Fruit fly (Drosophila melanogaster) whole organism, embryonic: ENCODE data around the gene bnl.

ENCODE experiments used
- Asciz ChIP-seq: fragments of 200-800 bp; sonication (Bioruptor generic); optimal IDR thresholded peaks from 2 replicates; lab custom pipeline; 2017; ENCODE audit warnings: missing biosample characterization, mild to moderate bottlenecking, missing genetic modification characterization, missing genetic modification reagents
- Atf6 ChIP-seq: fragments of 200-800 bp; sonication (Bioruptor generic); IDR thresholded peaks from 2 replicates; pipeline ENCODE4 v1.3.6; 2022; ENCODE audit warnings: missing biosample characterization, missing genetic modification characterization
- B-H2 ChIP-seq: fragments of 200-800 bp; sonication (Bioruptor generic); optimal IDR thresholded peaks from 2 replicates; lab custom pipeline; 2018; ENCODE audit warnings: missing biosample characterization, mild to moderate bottlenecking, missing genetic modification characterization
- Bdp1 ChIP-seq: fragments of 200-800 bp; sonication (Bioruptor generic); optimal IDR thresholded peaks from 3 replicates; lab custom pipeline; 2016; ENCODE audit warnings: missing biosample characterization, missing genetic modification characterization
- CG10267 ChIP-seq: fragments of 200-800 bp; sonication (Bioruptor generic); optimal IDR thresholded peaks from 2 replicates; lab custom pipeline; 2018; ENCODE audit warnings: missing biosample characterization, mild to moderate bottlenecking, missing genetic modification characterization, moderate library complexity
- CG13424 ChIP-seq: fragments of 200-800 bp; sonication (Bioruptor generic); optimal IDR thresholded peaks from 2 replicates; lab custom pipeline; 2019; ENCODE audit warnings: missing biosample characterization, mild to moderate bottlenecking, missing genetic modification characterization, moderate library complexity
- CG16815 ChIP-seq: fragments of 200-800 bp; sonication (Bioruptor generic); optimal IDR thresholded peaks from 3 replicates; lab custom pipeline; 2017; ENCODE audit warnings: missing biosample characterization, mild to moderate bottlenecking, missing genetic modification characterization
- CG17361 ChIP-seq: fragments of 200-800 bp; sonication (Bioruptor generic); IDR thresholded peaks from 3 replicates; pipeline ENCODE4 v1.3.6; 2022; ENCODE audit warnings: missing biosample characterization, missing genetic modification characterization
- CG17385 ChIP-seq: fragments of 200-800 bp; sonication (Bioruptor generic); optimal IDR thresholded peaks from 3 replicates; lab custom pipeline; 2018; ENCODE audit warnings: missing biosample characterization, mild to moderate bottlenecking, missing genetic modification characterization
- CG2116 ChIP-seq: fragments of 200-800 bp; sonication (Bioruptor generic); optimal IDR thresholded peaks from 3 replicates; lab custom pipeline; 2018; ENCODE audit warnings: missing biosample characterization, mild to moderate bottlenecking, missing genetic modification characterization
- CG2120 ChIP-seq: fragments of 200-800 bp; sonication (Bioruptor generic); optimal IDR thresholded peaks from 3 replicates; lab custom pipeline; 2016; ENCODE audit warnings: missing biosample characterization, missing genetic modification characterization
- CG30020 ChIP-seq: fragments of 200-800 bp; optimal IDR thresholded peaks from 2 replicates; lab custom pipeline; 2019; ENCODE audit warnings: missing biosample characterization, mild to moderate bottlenecking, missing genetic modification characterization, moderate library complexity
- CG4424 ChIP-seq: fragments of 200-800 bp; sonication (Bioruptor generic); optimal IDR thresholded peaks from 3 replicates; lab custom pipeline; 2016; ENCODE audit warnings: missing biosample characterization, missing genetic modification characterization
- CG4707 ChIP-seq: fragments of 200-800 bp; sonication (Bioruptor generic); optimal IDR thresholded peaks from 2 replicates; lab custom pipeline; 2018; ENCODE audit warnings: missing biosample characterization, mild to moderate bottlenecking, missing genetic modification characterization, moderate library complexity
- CG6254 ChIP-seq: fragments of 200-800 bp; sonication (Bioruptor generic); optimal IDR thresholded peaks from 3 replicates; lab custom pipeline; 2017; ENCODE audit warnings: mild to moderate bottlenecking, missing biosample characterization, missing genetic modification reagents, missing genetic modification characterization
- CG8388 ChIP-seq: fragments of 200-800 bp; sonication (Bioruptor generic); optimal IDR thresholded peaks from 2 replicates; lab custom pipeline; 2019; ENCODE audit warnings: missing biosample characterization, mild to moderate bottlenecking, missing genetic modification characterization, moderate library complexity
- Chrac-16 ChIP-seq: fragments of 200-800 bp; sonication (Bioruptor generic); optimal IDR thresholded peaks from 3 replicates; lab custom pipeline; 2016; ENCODE audit warnings: missing biosample characterization, missing genetic modification characterization
- Dll ChIP-seq: fragments of 200-800 bp; sonication (Bioruptor generic); IDR thresholded peaks from 4 replicates; pipeline ENCODE4 v1.3.6; 2022; ENCODE audit warnings: missing biosample characterization, missing genetic modification characterization; ENCODE audit not compliant: partially characterized antibody
- Fer2 ChIP-seq: fragments of 200-800 bp; sonication (Bioruptor generic); optimal IDR thresholded peaks from 2 replicates; lab custom pipeline; 2018; ENCODE audit warnings: missing biosample characterization, mild to moderate bottlenecking, missing genetic modification characterization, moderate library complexity
- GATAe ChIP-seq: fragments of 200-800 bp; sonication (Bioruptor generic); conservative IDR thresholded peaks from 2 replicates; pipeline ENCODE4 v1.3.6; 2022; ENCODE audit warnings: missing biosample characterization, missing genetic modification characterization
- H2.0 ChIP-seq: fragments of 200-800 bp; sonication (Bioruptor generic); IDR thresholded peaks from 2 replicates; pipeline ENCODE4 v1.3.6; 2022; ENCODE audit warnings: missing biosample characterization, missing genetic modification characterization
- HmgZ ChIP-seq: fragments of 200-800 bp; sonication (Bioruptor generic); optimal IDR thresholded peaks from 2 replicates; lab custom pipeline; 2018; ENCODE audit warnings: missing biosample characterization, mild to moderate bottlenecking, missing genetic modification characterization
- Hmr ChIP-seq: fragments of 200-800 bp; sonication (Bioruptor generic); optimal IDR thresholded peaks from 3 replicates; lab custom pipeline; 2017; ENCODE audit warnings: mild to moderate bottlenecking, missing biosample characterization, missing genetic modification reagents, missing genetic modification characterization
- Hr78 ChIP-seq, 2 experiments: fragments of 200-800 bp in 1 of 2; fragments of >200 bp in 1 of 2; sonication (Bioruptor generic) in 1 of 2; optimal IDR thresholded peaks; 2 replicates each; lab custom pipeline; 2017 to 2019; ENCODE audit warnings: missing biosample characterization in 2 of 2, missing genetic modification characterization in 2 of 2, mild to moderate bottlenecking in 1 of 2, moderate library complexity in 1 of 2
- MBD-R2 ChIP-seq: fragments of 200-800 bp; sonication (Bioruptor generic); IDR thresholded peaks from 2 replicates; pipeline ENCODE4 v1.3.6; 2022; ENCODE audit warnings: missing biosample characterization, missing genetic modification characterization
- PHDP ChIP-seq: fragments of 200-800 bp; sonication (Bioruptor generic); optimal IDR thresholded peaks from 3 replicates; lab custom pipeline; 2018; ENCODE audit warnings: missing biosample characterization, mild to moderate bottlenecking, missing genetic modification characterization, moderate library complexity
- Rfx ChIP-seq: fragments of 200-800 bp; sonication (Bioruptor generic); IDR thresholded peaks from 2 replicates; pipeline ENCODE4 v1.3.6; 2022; ENCODE audit warnings: missing biosample characterization, missing genetic modification characterization
- al ChIP-seq: fragments of 200-800 bp; sonication (Bioruptor generic); IDR thresholded peaks from 2 replicates; pipeline ENCODE4 v1.3.6; 2022; ENCODE audit warnings: missing biosample characterization, missing genetic modification characterization
- ash1 ChIP-seq: fragments of 200-800 bp; sonication (Bioruptor generic); optimal IDR thresholded peaks from 2 replicates; lab custom pipeline; 2018; ENCODE audit warnings: missing biosample characterization, mild to moderate bottlenecking, missing genetic modification characterization
- bcd ChIP-seq: fragments of 200-800 bp; sonication (Bioruptor generic); optimal IDR thresholded peaks from 2 replicates; lab custom pipeline; 2017; ENCODE audit warnings: missing biosample characterization, mild to moderate bottlenecking, missing genetic modification characterization
- btn ChIP-seq: fragments of 200-800 bp; sonication (Bioruptor generic); optimal IDR thresholded peaks from 2 replicates; lab custom pipeline; 2016; ENCODE audit warnings: missing biosample characterization, missing genetic modification characterization
- cato ChIP-seq: fragments of 200-800 bp; sonication (Bioruptor generic); optimal IDR thresholded peaks from 2 replicates; lab custom pipeline; 2016; ENCODE audit warnings: missing biosample characterization, missing genetic modification characterization, borderline replicate concordance
- chn ChIP-seq: fragments of 200-800 bp; sonication (Bioruptor generic); optimal IDR thresholded peaks from 2 replicates; lab custom pipeline; 2016; ENCODE audit warnings: missing biosample characterization, missing genetic modification characterization
- cwo ChIP-seq: fragments of 200-800 bp; sonication (Bioruptor generic); optimal IDR thresholded peaks from 3 replicates; lab custom pipeline; 2017; ENCODE audit warnings: missing biosample characterization, missing genetic modification characterization, mild to moderate bottlenecking, moderate library complexity, missing genetic modification reagents
- danr ChIP-seq: fragments of 200-800 bp; sonication (Bioruptor generic); IDR thresholded peaks from 2 replicates; pipeline ENCODE4 v1.3.6; 2022; ENCODE audit warnings: missing biosample characterization, missing genetic modification characterization
- fd96Cb ChIP-seq: fragments of 200-800 bp; sonication (Bioruptor generic); optimal IDR thresholded peaks from 2 replicates; lab custom pipeline; 2018; ENCODE audit warnings: missing biosample characterization, mild to moderate bottlenecking, missing genetic modification characterization, moderate library complexity
- gce ChIP-seq: fragments of 200-800 bp; sonication (Bioruptor generic); IDR thresholded peaks from 3 replicates; pipeline ENCODE4 v1.3.6; 2022; ENCODE audit warnings: missing biosample characterization, missing genetic modification characterization
- gro ChIP-seq: fragments of 200-800 bp; sonication (Bioruptor generic); optimal IDR thresholded peaks from 2 replicates; lab custom pipeline; 2016; ENCODE audit warnings: missing biosample characterization, missing genetic modification characterization
- gsb ChIP-seq: fragments of 200-800 bp; sonication (Bioruptor generic); IDR thresholded peaks from 2 replicates; pipeline ENCODE4 v1.3.6; 2022; ENCODE audit warnings: missing biosample characterization, missing genetic modification characterization
- lbe ChIP-seq: fragments of 200-800 bp; sonication (Bioruptor generic); optimal IDR thresholded peaks from 2 replicates; lab custom pipeline; 2016; ENCODE audit warnings: missing biosample characterization, mild to moderate bottlenecking, missing genetic modification characterization
- lilli ChIP-seq: fragments of 200-800 bp; sonication (Bioruptor generic); optimal IDR thresholded peaks from 3 replicates; lab custom pipeline; 2016; ENCODE audit warnings: missing biosample characterization, missing genetic modification characterization
- lmd ChIP-seq: fragments of 200-800 bp; sonication (Bioruptor generic); IDR thresholded peaks from 2 replicates; pipeline ENCODE4 v1.3.6; 2022; ENCODE audit warnings: missing biosample characterization, missing genetic modification characterization
- nom ChIP-seq: fragments of 200-800 bp; sonication (Bioruptor generic); optimal IDR thresholded peaks from 2 replicates; lab custom pipeline; 2017; ENCODE audit warnings: missing biosample characterization, missing genetic modification characterization, mild to moderate bottlenecking, moderate library complexity, missing genetic modification reagents
- otp ChIP-seq: fragments of 200-800 bp; sonication (Bioruptor generic); IDR thresholded peaks from 3 replicates; pipeline ENCODE4, ENCODE4 v1.3.6; 2022; ENCODE audit warnings: missing biosample characterization, missing genetic modification characterization
- phol ChIP-seq: fragments of 200-800 bp; sonication (Bioruptor generic); optimal IDR thresholded peaks from 3 replicates; lab custom pipeline; 2018; ENCODE audit warnings: missing biosample characterization, mild to moderate bottlenecking, missing genetic modification characterization, moderate library complexity
- prd ChIP-seq, 3 experiments: fragments of >200 bp in 2 of 3; fragments of 200-800 bp in 1 of 3; sonication (Bioruptor generic) in 1 of 3; optimal IDR thresholded peaks in 2 of 3; IDR thresholded peaks in 1 of 3; 2 replicates in 2 of 3; 3 replicates in 1 of 3; pipeline versions ENCODE4 v1.3.6 to Lab custom; 2017 to 2022; ENCODE audit warnings: missing biosample characterization in 1 of 3, missing genetic modification characterization in 1 of 3
- sens ChIP-seq: fragments of 200-800 bp; sonication (Bioruptor generic); peaks from one replicate; lab custom pipeline; 2016; ENCODE audit warnings: missing biosample characterization, missing genetic modification characterization
- trh ChIP-seq: fragments of 200-800 bp; sonication (Bioruptor generic); optimal IDR thresholded peaks from 2 replicates; lab custom pipeline; 2016; ENCODE audit warnings: missing biosample characterization, missing genetic modification characterization
- wdn ChIP-seq: fragments of 200-800 bp; sonication (Bioruptor generic); IDR thresholded peaks from 2 replicates; pipeline ENCODE4 v1.3.6; 2022; ENCODE audit warnings: missing biosample characterization, missing genetic modification characterization

Gene bnl

DNA sequence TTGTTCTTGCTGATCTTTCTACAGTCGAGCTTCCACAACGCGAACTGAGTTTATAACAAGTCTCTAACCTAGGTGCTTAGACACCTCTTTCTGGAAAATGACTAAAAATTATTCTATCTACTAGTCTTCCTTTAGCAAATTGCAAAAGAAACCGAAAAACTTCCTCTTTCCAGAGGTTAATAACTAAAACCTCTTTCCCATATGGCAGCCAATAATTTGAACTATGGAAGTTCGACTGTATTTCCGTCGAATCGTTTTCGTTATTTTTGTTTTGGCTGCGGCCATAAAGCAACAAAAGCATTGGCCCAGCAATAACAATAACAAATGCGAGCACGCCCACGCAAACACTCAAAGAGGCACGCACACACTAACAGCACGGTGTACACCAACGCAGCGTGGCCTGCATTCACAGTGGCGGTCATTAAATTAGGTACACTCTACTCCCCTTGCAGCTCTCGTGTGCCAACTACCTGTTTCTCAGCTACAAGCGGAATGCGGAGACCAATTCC is 43.9 kb upstream of the bnl start (continued):
- TF ChIP-seq gsb: no peak
- peak; percentile 73 for TF ChIP-seq CG17385 (GFP tag; lab: Kevin White, UChicago)
- TF ChIP-seq CG16815 (GFP tag; lab: Kevin White, UChicago): peak; percentile 10
- peak; percentile 40 for TF ChIP-seq CG8388 (GFP tag; lab: Kevin White, UChicago)
- TF ChIP-seq danr (GFP tag; lab: Robert Waterston, UW): no peak
- TF ChIP-seq sens: peak; percentile 79
- peak; percentile 54 for TF ChIP-seq HmgZ (tag; lab: Kevin White, UChicago)
- peak; percentile 46; the same call in 1 of the 3 replicates for TF ChIP-seq gce (GFP tag; lab: Robert Waterston, UW)
- TF ChIP-seq Dll (GFP tag; lab: Robert Waterston, UW): no peak
- peak in 1 of 2 experiments; percentile 26 for TF ChIP-seq Hr78 (GFP tag; optimal IDR thresholded peaks at IDR 0.05; lab: Kevin White, UChicago)
- peak; percentile 66 for TF ChIP-seq lilli (GFP tag; lab: Kevin White, UChicago)
- TF ChIP-seq CG30020 (tag; lab: Kevin White, UChicago): no peak
- peak; percentile 1 for TF ChIP-seq Fer2
- TF ChIP-seq trh (GFP tag; lab: Kevin White, UChicago): peak; percentile 4
- TF ChIP-seq al: 0 out of 2 replicates have a peak, but pooled peaks have one; percentile 23
- TF ChIP-seq cato (GFP tag; lab: Kevin White, UChicago): no peak
- 0 out of 2 replicates have a peak, but pooled peaks have one; percentile 12 for TF ChIP-seq GATAe
- TF ChIP-seq PHDP: peak; percentile 59
- TF ChIP-seq otp (GFP tag; lab: Robert Waterston, UW): no peak
- peak; percentile 22 for TF ChIP-seq gro (GFP tag; lab: Kevin White, UChicago)
- TF ChIP-seq CG4707 (GFP tag; lab: Kevin White, UChicago): peak; percentile 51
- peak; percentile 66; the same call in 1 of the 2 replicates for TF ChIP-seq Atf6 (GFP tag; lab: Robert Waterston, UW)
- TF ChIP-seq CG4424 (GFP tag; lab: Kevin White, UChicago): peak; percentile 21
- peak; percentile 8 for TF ChIP-seq CG6254
- peak; percentile 1 for TF ChIP-seq fd96Cb (tag; lab: Kevin White, UChicago)
- TF ChIP-seq nom (GFP tag; lab: Kevin White, UChicago): no peak
- TF ChIP-seq ash1 (GFP tag; lab: Kevin White, UChicago): no peak
- TF ChIP-seq CG17361 (GFP tag; lab: Robert Waterston, UW): peak; percentile 63
- TF ChIP-seq Asciz (GFP tag; lab: Kevin White, UChicago): peak; percentile 61
- TF ChIP-seq Chrac-16 (GFP tag; lab: Kevin White, UChicago): no peak
- TF ChIP-seq btn (GFP tag; lab: Kevin White, UChicago): peak; percentile 37
- peak; percentile 19 for TF ChIP-seq Bdp1 (GFP tag; lab: Kevin White, UChicago)
- TF ChIP-seq CG2120: peak; percentile 59
- peak; percentile 56 for TF ChIP-seq phol (tag; lab: Kevin White, UChicago)
- peak; percentile 9 for TF ChIP-seq chn (GFP tag; lab: Kevin White, UChicago)
- peak; percentile 51; the same call in 1 of the 2 replicates for TF ChIP-seq wdn (GFP tag; lab: Robert Waterston, UW)
- peak; percentile 33; the same call in 1 of the 2 replicates for TF ChIP-seq H2.0 (GFP tag; lab: Robert Waterston, UW)
- TF ChIP-seq CG10267: peak; percentile 12
- TF ChIP-seq CG2116 (GFP tag; lab: Kevin White, UChicago): peak; percentile 5
- TF ChIP-seq B-H2 (GFP tag; lab: Kevin White, UChicago): peak; percentile 43
- TF ChIP-seq prd (optimal IDR thresholded peaks at IDR 0.05; lab: Kevin White, UChicago): no peak
- peak; percentile 20; the same call in 1 of the 3 replicates for TF ChIP-seq prd (GFP tag; IDR thresholded peaks at IDR 0.05; lab: Robert Waterston, UW)
- TF ChIP-seq MBD-R2: no peak; the same call in 1 of the 2 replicates
- TF ChIP-seq lbe (GFP tag; lab: Kevin White, UChicago): peak; percentile 47
- peak; percentile 58 for TF ChIP-seq Rfx (GFP tag; lab: Robert Waterston, UW)
- peak; percentile 56 for TF ChIP-seq cwo (GFP tag; lab: Kevin White, UChicago)
- TF ChIP-seq bcd (GFP tag; lab: Kevin White, UChicago): peak; percentile 66
- peak; percentile 61 for TF ChIP-seq Hmr
- TF ChIP-seq lmd (GFP tag; lab: Robert Waterston, UW): 0 out of 2 replicates have a peak, but pooled peaks have one; percentile 15
- peak; percentile 66 for TF ChIP-seq CG13424 (tag; lab: Kevin White, UChicago)
